Worm (Caenorhabditis elegans) whole organism, L4 larva: ENCODE measurements around the gene mpz-6.

Experiments
- D1046.2 ChIP-seq: fragments of 200-800 bp; sonication (Bioruptor generic); IDR thresholded peaks from 2 replicates; pipeline ENCODE4 v1.3.6; 2022; ENCODE audit warnings: missing genetic modification characterization, missing compliant biosample characterization
- F10B5.3 ChIP-seq: sonication (generic microtip); optimal IDR thresholded peaks from 2 replicates; lab custom pipeline; 2016; ENCODE audit warnings: mild to moderate bottlenecking, missing genetic modification characterization, missing compliant biosample characterization
- F44E2.7 ChIP-seq: fragments of 200-800 bp; sonication (Bioruptor generic); IDR thresholded peaks from 2 replicates; pipeline ENCODE4 v2.1.2; 2022; ENCODE audit warnings: missing genetic modification characterization, missing compliant biosample characterization
- T26A8.4 ChIP-seq: fragments of 200-800 bp; sonication (Bioruptor generic); IDR thresholded peaks from 2 replicates; pipeline ENCODE4 v1.3.6; 2022; ENCODE audit warnings: missing genetic modification characterization, missing compliant biosample characterization
- Y105C5A.15 ChIP-seq: fragments of 200-800 bp; sonication (Bioruptor generic); IDR thresholded peaks from 2 replicates; pipeline ENCODE4 v1.3.6; 2022; ENCODE audit warnings: missing genetic modification characterization, missing compliant biosample characterization
- Y48G9A.11 ChIP-seq: fragments of 200-800 bp; sonication (Bioruptor generic); IDR thresholded peaks from 2 replicates; pipeline ENCODE4 v1.3.6; 2022; ENCODE audit warnings: missing genetic modification reagents, missing genetic modification characterization, missing compliant biosample characterization
- ZK337.2 ChIP-seq: fragments of 200-800 bp; sonication (Bioruptor generic); IDR thresholded peaks from 2 replicates; pipeline ENCODE4 v1.3.6; 2022; ENCODE audit warnings: missing genetic modification reagents, missing genetic modification characterization, missing compliant biosample characterization
- ama-1 ChIP-seq: fragments of 150-350 bp; optimal IDR thresholded peaks from 2 replicates; lab custom pipeline; 2014; ENCODE audit warnings: inconsistent platforms, mixed read lengths
- ceh-32 ChIP-seq: sonication (generic microtip); optimal IDR thresholded peaks from 2 replicates; lab custom pipeline; 2016; ENCODE audit warnings: mild to moderate bottlenecking, missing genetic modification characterization, missing compliant biosample characterization; ENCODE audit not compliant: poor library complexity
- ceh-82 ChIP-seq: sonication (generic microtip); optimal IDR thresholded peaks from 2 replicates; lab custom pipeline; 2017; ENCODE audit warnings: missing biosample characterization, missing genetic modification characterization
- daf-16 ChIP-seq, 3 experiments: sonication (generic microtip); optimal IDR thresholded peaks; 2 replicates each; lab custom pipeline; 2016 to 2017; ENCODE audit warnings: missing genetic modification characterization in 3 of 3, missing genetic modification reagents in 3 of 3, mild to moderate bottlenecking in 2 of 3, missing compliant biosample characterization in 2 of 3, missing biosample characterization in 1 of 3, moderate library complexity in 1 of 3
- daf-19 ChIP-seq: fragments of 200-800 bp; sonication (Bioruptor generic); conservative IDR thresholded peaks from 2 replicates; pipeline ENCODE4 v1.3.6; 2022; ENCODE audit warnings: missing genetic modification characterization, missing compliant biosample characterization
- dmd-9 ChIP-seq: fragments of 200-800 bp; sonication (Bioruptor generic); IDR thresholded peaks from 2 replicates; pipeline ENCODE4 v1.3.6; 2022; ENCODE audit warnings: missing genetic modification reagents, missing genetic modification characterization, missing compliant biosample characterization
- hif-1 ChIP-seq, 2 experiments: sonication (generic microtip); optimal IDR thresholded peaks; 2 replicates each; lab custom pipeline; 2016 to 2017; ENCODE audit warnings: missing compliant biosample characterization in 2 of 2, missing genetic modification characterization in 2 of 2, missing genetic modification reagents in 2 of 2, missing genotype in 2 of 2, mild to moderate bottlenecking in 1 of 2
- hlh-11 ChIP-seq: fragments of 200-800 bp; sonication (Bioruptor generic); optimal IDR thresholded peaks from 2 replicates; lab custom pipeline; 2018; ENCODE audit warnings: mild to moderate bottlenecking, missing genetic modification characterization, missing compliant biosample characterization
- hmg-1.1 ChIP-seq: fragments of 200-800 bp; sonication (Bioruptor generic); IDR thresholded peaks from 2 replicates; pipeline ENCODE4 v1.3.6; 2022; ENCODE audit warnings: missing genetic modification reagents, missing genetic modification characterization, missing compliant biosample characterization
- lin-1 ChIP-seq: fragments of 200-800 bp; sonication (Bioruptor generic); IDR thresholded peaks from 2 replicates; pipeline ENCODE4 v1.3.6; 2022; ENCODE audit warnings: missing genetic modification reagents, missing genetic modification characterization, missing compliant biosample characterization
- lin-15B ChIP-seq: fragments of 150-350 bp; sonication (generic microtip); optimal IDR thresholded peaks from 3 replicates; lab custom pipeline; 2014; ENCODE audit warnings: missing biosample characterization, missing genetic modification characterization
- lin-29 ChIP-seq: fragments of 200-800 bp; sonication (Bioruptor generic); IDR thresholded peaks from 2 replicates; pipeline ENCODE4 v1.3.6; 2022; ENCODE audit warnings: missing genetic modification reagents, missing genetic modification characterization, missing compliant biosample characterization
- lin-38 ChIP-seq: fragments of 200-800 bp; sonication (Bioruptor generic); IDR thresholded peaks from 2 replicates; pipeline ENCODE4 v1.3.6; 2022; ENCODE audit warnings: missing genetic modification reagents, missing genetic modification characterization, missing compliant biosample characterization
- madf-5 ChIP-seq, 2 experiments: fragments of 200-800 bp; sonication (Bioruptor generic); IDR thresholded peaks; 2 replicates each; pipeline ENCODE4 v1.3.6; 2022; ENCODE audit warnings: missing compliant biosample characterization in 2 of 2, missing genetic modification characterization in 2 of 2
- madf-9 ChIP-seq: fragments of 200-800 bp; sonication (Bioruptor generic); conservative IDR thresholded peaks from 2 replicates; pipeline ENCODE4 v1.3.6; 2022; ENCODE audit warnings: missing genetic modification reagents, missing genetic modification characterization, missing compliant biosample characterization
- mep-1 ChIP-seq: fragments of 150-350 bp; sonication (generic microtip); optimal IDR thresholded peaks from 3 replicates; lab custom pipeline; 2014; ENCODE audit warnings: missing biosample characterization, missing genetic modification characterization
- mes-2 ChIP-seq: sonication (generic microtip); optimal IDR thresholded peaks from 2 replicates; lab custom pipeline; 2016; ENCODE audit warnings: missing genotype, mild to moderate bottlenecking, missing genetic modification characterization, missing compliant biosample characterization; ENCODE audit not compliant: poor library complexity, severe bottlenecking
- nhr-11 ChIP-seq: fragments of 150-350 bp; optimal IDR thresholded peaks from 2 replicates; lab custom pipeline; 2014; ENCODE audit warnings: missing biosample characterization, missing genetic modification characterization
- nhr-111 ChIP-seq: fragments of 200-800 bp; sonication (Bioruptor generic); optimal IDR thresholded peaks from 2 replicates; lab custom pipeline; 2018; ENCODE audit warnings: mild to moderate bottlenecking, missing genetic modification characterization, missing compliant biosample characterization
- nhr-25 ChIP-seq: sonication (generic microtip); optimal IDR thresholded peaks from 2 replicates; lab custom pipeline; 2017; ENCODE audit warnings: missing genetic modification characterization, mild to moderate bottlenecking, missing compliant biosample characterization, antibody characterized with exemption, moderate library complexity, borderline replicate concordance; ENCODE audit not compliant: insufficient read depth
- nhr-76 ChIP-seq: fragments of 150-350 bp; optimal IDR thresholded peaks from 2 replicates; lab custom pipeline; 2014; ENCODE audit warnings: missing biosample characterization, missing genetic modification characterization
- nhr-77 ChIP-seq: fragments of 150-350 bp; optimal IDR thresholded peaks from 2 replicates; lab custom pipeline; 2014; ENCODE audit warnings: missing biosample characterization, missing genetic modification characterization
- php-3 ChIP-seq: fragments of 200-800 bp; sonication (Bioruptor generic); IDR thresholded peaks from 2 replicates; pipeline ENCODE4 v1.3.6; 2022; ENCODE audit warnings: missing genetic modification reagents, missing genetic modification characterization, missing compliant biosample characterization
- sdz-12 ChIP-seq: fragments of 200-800 bp; sonication (Bioruptor generic); optimal IDR thresholded peaks from 2 replicates; lab custom pipeline; 2018; ENCODE audit warnings: mild to moderate bottlenecking, missing genetic modification characterization, missing compliant biosample characterization
- set-16 ChIP-seq: fragments of 200-800 bp; sonication (Bioruptor generic); IDR thresholded peaks from 2 replicates; pipeline ENCODE4 v1.3.6; 2022; ENCODE audit warnings: missing genetic modification reagents, missing genetic modification characterization, missing compliant biosample characterization
- skn-1 ChIP-seq: fragments of 150-350 bp; optimal IDR thresholded peaks from 2 replicates; lab custom pipeline; 2014; ENCODE audit warnings: missing biosample characterization, missing genetic modification characterization
- spr-1 ChIP-seq: sonication (generic microtip); optimal IDR thresholded peaks from 2 replicates; lab custom pipeline; 2016; ENCODE audit warnings: mild to moderate bottlenecking, missing genetic modification characterization, missing compliant biosample characterization
- tag-97 ChIP-seq: fragments of 200-800 bp; sonication (Bioruptor generic); IDR thresholded peaks from 2 replicates; pipeline ENCODE4 v1.3.6; 2022; ENCODE audit warnings: missing genetic modification characterization, missing compliant biosample characterization
- tra-1 ChIP-seq: fragments of 200-800 bp; sonication (Bioruptor generic); IDR thresholded peaks from 2 replicates; pipeline ENCODE4 v1.3.6; 2022; ENCODE audit warnings: missing genetic modification reagents, missing genetic modification characterization, missing compliant biosample characterization
- vab-7 ChIP-seq: fragments of 200-800 bp; sonication (Bioruptor generic); IDR thresholded peaks from 2 replicates; pipeline ENCODE4 v1.3.6; 2022; ENCODE audit warnings: missing genetic modification reagents, missing genetic modification characterization, missing compliant biosample characterization
- zfp-2 ChIP-seq: sonication (generic microtip); optimal IDR thresholded peaks from 2 replicates; lab custom pipeline; 2016; ENCODE audit warnings: mild to moderate bottlenecking, missing genetic modification characterization, missing compliant biosample characterization
- zip-11 ChIP-seq: fragments of 200-800 bp; sonication (Bioruptor generic); IDR thresholded peaks from 2 replicates; pipeline ENCODE4 v1.3.6; 2022; ENCODE audit warnings: missing genetic modification characterization, missing compliant biosample characterization
- zip-2 ChIP-seq: fragments of 150-350 bp; optimal IDR thresholded peaks from 2 replicates; lab custom pipeline; 2014; ENCODE audit warnings: missing biosample characterization, missing genetic modification characterization

The mpz-6 gene

DNA sequence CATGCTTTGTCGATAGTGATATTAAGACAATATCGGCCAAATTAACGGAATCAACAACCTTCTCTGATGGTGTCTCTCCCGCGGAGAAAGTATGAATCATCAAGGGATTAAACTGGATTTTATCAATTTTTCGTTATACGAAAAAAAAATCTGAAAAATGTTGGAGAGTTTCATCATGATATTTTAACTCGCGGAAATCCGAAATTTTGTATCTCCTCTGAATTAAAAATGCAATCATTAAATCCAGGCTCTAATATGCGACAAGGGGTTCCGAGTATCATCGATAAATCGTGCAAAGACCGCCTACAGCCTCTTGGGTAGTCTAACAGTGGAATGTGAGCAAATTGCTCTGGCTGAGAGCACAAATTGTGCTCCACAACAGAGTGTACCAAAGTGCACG, 29.8 kb downstream of the mpz-6 start, which contains the start of gene C06C3.10:
Gene C06C3.10 (minus strand): TSS at position 101 of the 400 bp plus-strand sequence.
- TF ChIP-seq nhr-11 (tag; lab: Kevin White, UChicago) (no peak), daf-19 (GFP tag; lab: Robert Waterston, UW) (no peak), madf-9 (GFP tag; lab: Robert Waterston, UW) (no peak), nhr-76 (tag; lab: Kevin White, UChicago) (no peak), vab-7 (no peak), mep-1 (tag; lab: Kevin White, UChicago) (no peak), lin-29 (GFP tag; lab: Robert Waterston, UW) (no peak), zip-2 (no peak), skn-1 (tag; lab: Kevin White, UChicago) (no peak), lin-38 (GFP tag; lab: Robert Waterston, UW) (no peak), lin-1 (GFP tag; lab: Robert Waterston, UW) (no peak), nhr-77 (no peak), php-3 (GFP tag; lab: Robert Waterston, UW) (no peak), D1046.2 (GFP tag; lab: Robert Waterston, UW) (no peak), nhr-111 (GFP tag; lab: Kevin White, UChicago) (no peak), F10B5.3 (no peak), zip-11 (GFP tag; lab: Robert Waterston, UW) (no peak)

DNA sequence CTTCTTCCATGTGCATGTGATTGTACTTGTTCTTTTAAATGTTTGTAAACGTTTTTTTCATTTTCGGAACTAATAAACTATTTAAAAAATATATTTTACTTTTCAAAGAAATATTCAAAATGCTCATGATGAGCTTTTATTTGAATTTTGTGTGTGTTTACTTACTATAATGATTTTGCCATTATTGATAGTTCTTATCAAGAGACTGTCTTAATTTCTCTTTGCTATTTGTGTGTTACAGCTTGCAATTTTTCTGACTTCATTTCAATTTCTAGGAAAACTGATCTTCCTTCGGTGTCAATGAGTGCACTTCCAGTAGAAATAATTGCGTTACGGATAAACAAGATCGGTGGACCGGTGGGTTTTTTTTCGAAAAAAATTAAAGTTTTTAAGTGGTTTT, 32.1 kb downstream of the mpz-6 start, which contains the start of gene C06C3.12:
Gene C06C3.12 (plus strand): TSS at position 301 of the 400 bp plus-strand sequence.
- TF ChIP-seq daf-16 (GFP tag; optimal IDR thresholded peaks at IDR 0.05; lab: Kevin White, UChicago), result no peak
- peak; percentile 43 for TF ChIP-seq daf-16 (tag; optimal IDR thresholded peaks at IDR 0.05; lab: Kevin White, UChicago)
- no peak for TF ChIP-seq lin-1 (GFP tag; lab: Robert Waterston, UW)
- TF ChIP-seq, all 104 proteins: peak for 1

DNA sequence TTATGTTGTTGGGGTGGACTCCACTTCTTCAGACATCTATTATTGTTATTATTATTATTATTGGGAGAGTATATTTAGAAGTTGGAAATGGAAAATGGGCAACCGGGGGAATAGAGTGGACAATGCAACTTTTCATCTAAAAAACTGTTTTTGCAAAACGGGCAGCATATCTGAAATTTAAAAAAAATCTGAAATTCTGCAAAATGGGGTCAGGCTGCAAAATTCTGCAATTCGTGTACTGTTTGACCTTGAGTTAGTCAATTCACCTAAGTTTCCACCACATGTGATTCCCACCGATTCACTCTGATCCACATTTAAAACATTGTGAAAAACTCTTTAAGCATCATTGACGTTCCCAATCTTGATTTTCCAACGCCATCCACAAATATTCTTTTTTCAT, 33.9 kb downstream of the mpz-6 start, which contains the start of gene C06C3.4:
Gene C06C3.4 (plus strand): TSS at position 301 of the 400 bp plus-strand sequence.
- TF ChIP-seq ceh-32 (tag; lab: Kevin White, UChicago) (no peak), lin-29 (GFP tag; lab: Robert Waterston, UW) (no peak), hlh-11 (tag; lab: Kevin White, UChicago) (no peak), nhr-25 (tag; lab: Kevin White, UChicago) (no peak), lin-15B (tag; lab: Kevin White, UChicago) (no peak), ama-1 (no peak), tra-1 (no peak), madf-5 (GFP tag; IDR thresholded peaks at IDR 0.05; lab: Robert Waterston, UW) (no peak), mes-2 (tag; lab: Kevin White, UChicago) (no peak), zfp-2 (tag; lab: Kevin White, UChicago) (no peak), spr-1 (tag; lab: Kevin White, UChicago) (no peak), lin-38 (GFP tag; lab: Robert Waterston, UW) (no peak), F44E2.7 (GFP tag; lab: Robert Waterston, UW) (no peak), ZK337.2 (GFP tag; lab: Robert Waterston, UW) (no peak)
- TF ChIP-seq, all 104 proteins: peak for 0

DNA sequence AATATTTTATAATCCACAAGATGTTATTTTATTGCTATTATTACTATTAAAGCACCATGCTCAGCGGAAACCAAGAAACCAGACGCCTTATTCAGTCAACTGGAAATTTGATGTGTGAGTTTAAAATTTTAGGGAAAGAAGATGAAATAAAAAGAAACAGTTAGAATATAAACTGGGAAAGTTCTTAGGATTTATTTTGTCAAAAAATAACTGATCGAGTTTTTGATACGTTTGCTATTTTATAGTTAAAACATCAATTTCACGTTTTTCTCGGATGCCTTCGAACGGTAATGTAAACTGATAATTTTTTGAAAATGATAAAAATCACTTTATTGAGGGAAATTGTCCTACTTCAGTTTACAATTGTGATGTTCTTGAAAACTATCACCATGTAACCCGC, 34.5 kb downstream of the mpz-6 start, which contains the start of gene C06C3.3:
Gene C06C3.3 (minus strand): TSS at position 101 of the 400 bp plus-strand sequence.
- TF ChIP-seq set-16 (GFP tag; lab: Robert Waterston, UW), result no peak
- no peak for TF ChIP-seq T26A8.4 (GFP tag; lab: Robert Waterston, UW)
- TF ChIP-seq ceh-82 (tag; lab: Kevin White, UChicago), result no peak
- no peak for TF ChIP-seq Y48G9A.11 (GFP tag; lab: Robert Waterston, UW)
- TF ChIP-seq sdz-12 (GFP tag; lab: Kevin White, UChicago), result no peak
- TF ChIP-seq dmd-9 (GFP tag; lab: Robert Waterston, UW), result no peak
- no peak for TF ChIP-seq tag-97 (GFP tag; lab: Robert Waterston, UW)
- TF ChIP-seq Y105C5A.15, result no peak
- TF ChIP-seq hif-1 (tag; optimal IDR thresholded peaks at IDR 0.05; lab: Kevin White, UChicago), result no peak
- no peak for TF ChIP-seq hmg-1.1 (GFP tag; lab: Robert Waterston, UW)
